Worm (Caenorhabditis elegans): ENCODE measurements around the gene T05C3.2.
"Not testable (repeated sequence)": the region's sequence is repeated elsewhere in the genome, so short reads cannot be mapped to it uniquely, and the experiment has no call there.

T05C3.2 gene

DNA sequence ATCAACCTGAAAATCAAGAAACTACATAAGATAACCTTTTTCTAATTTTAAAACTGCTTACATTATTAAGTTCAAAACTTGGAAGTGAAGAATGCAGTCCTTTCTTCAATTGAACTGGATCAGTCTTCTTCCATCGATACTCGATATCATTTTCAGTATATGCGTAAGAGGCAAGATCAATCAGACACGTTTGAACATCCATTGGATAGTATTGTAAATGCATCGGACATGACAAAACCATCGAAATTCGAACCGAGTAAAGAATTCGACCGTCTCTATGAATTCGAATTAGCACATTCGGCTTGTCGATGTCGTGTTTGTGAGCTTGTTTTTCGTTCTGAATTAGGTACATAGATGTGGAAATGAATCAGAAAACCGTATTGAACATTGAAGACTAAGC lies 42.8 kb upstream of the T05C3.2 start:
- TF ChIP-seq mdl-1 (tag; optimal IDR thresholded peaks at IDR 0.05): no peak
- TF ChIP-seq aly-2 (tag; optimal IDR thresholded peaks at IDR 0.05): no peak
- no peak for TF ChIP-seq elt-1 (tag; optimal IDR thresholded peaks at IDR 0.05)
- TF ChIP-seq fos-1 (tag; optimal IDR thresholded peaks at IDR 0.05): no peak
- TF ChIP-seq ztf-4 (tag; optimal IDR thresholded peaks at IDR 0.05): no peak

DNA sequence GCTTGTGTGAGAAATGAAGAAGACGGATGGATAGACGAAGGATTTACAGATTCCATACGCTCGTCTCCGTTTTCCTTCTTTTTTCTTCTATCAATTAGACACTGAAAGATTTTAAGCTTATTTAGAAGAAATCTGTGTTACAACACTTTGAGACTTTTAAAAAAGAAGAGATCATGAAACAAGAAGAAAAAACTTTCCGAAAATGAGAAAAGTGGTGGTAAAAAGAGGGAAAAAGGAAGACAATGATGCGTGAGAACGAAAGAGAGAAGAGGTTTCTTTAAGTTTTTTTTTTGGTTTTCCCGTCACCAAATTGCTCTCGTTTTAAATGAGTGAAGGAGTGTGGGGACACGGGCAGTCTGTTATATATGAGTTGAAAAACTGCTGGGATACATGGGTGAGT lies 39.9 kb upstream of the T05C3.2 start, which contains the start of gene glc-3:
glc-3 (minus strand) TSS at position 101 of the 400 bp plus-strand sequence.
- TF ChIP-seq nhr-43 (tag; optimal IDR thresholded peaks at IDR 0.05; ENCODE audit: poor library complexity, severe bottlenecking): no peak
- TF ChIP-seq nfya-1 (tag; optimal IDR thresholded peaks at IDR 0.05; ENCODE audit: insufficient read depth): no peak
- TF ChIP-seq nhr-23 (tag; optimal IDR thresholded peaks at IDR 0.05): no peak
- TF ChIP-seq nhr-76 (tag; optimal IDR thresholded peaks at IDR 0.05): no peak
- no peak for TF ChIP-seq pqm-1 (tag; optimal IDR thresholded peaks at IDR 0.05)
- TF ChIP-seq hmg-11 (tag; optimal IDR thresholded peaks at IDR 0.05): no peak
- TF ChIP-seq jun-1 (tag; optimal IDR thresholded peaks at IDR 0.05): no peak
- TF ChIP-seq nhr-77 (tag; optimal IDR thresholded peaks at IDR 0.05): no peak

DNA sequence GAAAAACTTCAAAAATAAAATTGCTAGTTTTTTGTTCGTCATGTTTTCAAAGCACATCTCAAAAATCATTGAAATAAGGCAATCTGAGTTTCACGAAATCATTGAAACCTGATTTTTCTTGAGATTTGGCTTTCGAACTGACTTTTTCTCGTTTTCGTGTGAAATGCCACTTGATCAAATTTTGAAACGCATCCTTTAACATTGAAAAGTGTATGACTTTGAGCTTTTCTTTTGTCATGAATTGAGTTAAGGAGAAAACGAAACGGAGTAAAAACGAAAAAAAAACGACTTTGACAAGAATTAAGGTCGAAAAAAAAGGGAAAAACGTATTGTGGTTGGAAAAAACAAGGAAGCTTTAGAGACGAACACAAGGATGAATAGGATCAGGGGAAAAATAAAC lies 38.6 kb upstream of the T05C3.2 start:
- peak; percentile 45 for TF ChIP-seq fkh-10 (GFP tag; optimal IDR thresholded peaks at IDR 0.05)
- TF ChIP-seq unc-62 (GFP tag; optimal IDR thresholded peaks at IDR 0.05): no peak

DNA sequence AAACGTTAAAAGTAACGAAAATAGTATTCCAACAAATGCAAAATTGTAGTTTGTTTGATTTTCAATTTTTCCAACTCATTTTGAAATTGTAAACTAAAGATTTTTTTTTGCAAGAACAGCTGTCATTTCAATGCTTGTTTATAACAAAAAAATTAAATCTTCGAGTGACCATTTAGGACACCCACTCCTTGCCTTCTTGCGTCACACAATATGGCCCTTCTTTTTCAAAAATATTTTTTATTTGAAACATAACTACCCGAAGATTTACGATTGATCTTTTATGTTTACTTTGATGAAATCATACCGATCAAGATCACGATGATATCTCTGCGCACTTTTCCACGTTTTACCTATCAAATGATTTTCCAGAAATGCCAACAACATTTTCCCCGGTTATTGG lies 33.7 kb upstream of the T05C3.2 start, which contains the start of gene ZC317.2:
ZC317.2 (plus strand) TSS at position 301 of the 400 bp plus-strand sequence.
- TF ChIP-seq fkh-10 (GFP tag; optimal IDR thresholded peaks at IDR 0.05) (no peak), nfya-1 (tag; optimal IDR thresholded peaks at IDR 0.05; ENCODE audit: insufficient read depth) (no peak), nhr-11 (tag; optimal IDR thresholded peaks at IDR 0.05) (no peak), snpc-4 (tag; optimal IDR thresholded peaks at IDR 0.05) (no peak)

DNA sequence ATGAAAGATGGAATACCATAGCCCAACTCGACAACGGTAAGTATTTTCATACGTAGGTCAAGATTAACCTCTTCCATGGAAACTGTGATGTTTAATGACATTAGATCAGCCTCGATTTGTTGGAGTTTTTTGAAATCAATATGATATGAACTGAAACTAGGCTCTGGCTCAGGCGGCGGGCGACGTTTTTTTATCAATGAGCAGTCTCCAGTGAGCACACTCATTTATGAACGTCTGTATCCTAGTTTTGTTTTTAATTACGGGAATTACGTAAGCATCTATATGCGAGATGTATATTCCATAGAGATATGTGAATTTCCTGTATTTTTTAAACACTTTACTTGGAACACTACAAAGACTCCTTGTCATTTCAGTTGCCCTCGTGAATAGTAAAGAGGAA lies 30.7 kb upstream of the T05C3.2 start, which contains the start of gene srg-67:
srg-67 (minus strand) TSS at position 101 of the 400 bp plus-strand sequence.
- TF ChIP-seq pha-4 (tag; optimal IDR thresholded peaks at IDR 0.05) (no peak), ZK546.5 (tag; optimal IDR thresholded peaks at IDR 0.05) (no peak), nhr-28 (tag; optimal IDR thresholded peaks at IDR 0.05) (no peak), elt-1 (tag; optimal IDR thresholded peaks at IDR 0.05) (no peak), lin-15B (tag; optimal IDR thresholded peaks at IDR 0.05) (no peak), nhr-23 (tag; optimal IDR thresholded peaks at IDR 0.05) (no peak), aly-2 (tag; optimal IDR thresholded peaks at IDR 0.05) (no peak), eor-1 (tag; optimal IDR thresholded peaks at IDR 0.05) (no peak), daf-12 (tag; optimal IDR thresholded peaks at IDR 0.05) (no peak), nhr-25 (tag; optimal IDR thresholded peaks at IDR 0.05) (no peak)

DNA sequence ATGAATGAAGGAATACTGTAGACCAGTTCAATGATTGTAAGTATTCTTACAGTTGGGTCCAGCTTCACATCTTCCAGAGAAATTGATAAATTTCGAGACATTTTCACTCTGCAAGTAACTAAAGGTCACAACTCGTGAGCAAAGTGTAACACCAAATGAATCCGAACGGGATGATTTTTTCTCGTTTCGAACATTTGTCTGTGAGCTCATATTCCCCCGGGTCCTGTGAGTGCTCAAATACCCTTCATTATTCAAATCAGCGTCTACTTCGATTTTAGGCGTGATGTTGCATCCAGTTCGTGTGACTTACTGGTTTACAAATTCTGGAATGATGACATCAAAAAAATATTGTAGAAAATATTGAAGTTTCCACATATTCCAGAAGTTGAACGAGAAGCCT lies 28.2 kb upstream of the T05C3.2 start, which contains the start of gene srg-68:
srg-68 (minus strand) TSS at position 101 of the 400 bp plus-strand sequence.
- TF ChIP-seq zag-1 (tag; optimal IDR thresholded peaks at IDR 0.05) (no peak), mdl-1 (tag; optimal IDR thresholded peaks at IDR 0.05) (no peak), lin-39 (tag; optimal IDR thresholded peaks at IDR 0.05) (no peak), nhr-76 (tag; optimal IDR thresholded peaks at IDR 0.05) (no peak), fos-1 (tag; optimal IDR thresholded peaks at IDR 0.05) (no peak), pqm-1 (tag; optimal IDR thresholded peaks at IDR 0.05) (no peak), nhr-12 (tag; optimal IDR thresholded peaks at IDR 0.05) (no peak), ceh-82 (tag; optimal IDR thresholded peaks at IDR 0.05) (no peak), nhr-28 (tag; optimal IDR thresholded peaks at IDR 0.05) (no peak), nhr-43 (tag; optimal IDR thresholded peaks at IDR 0.05; ENCODE audit: poor library complexity, severe bottlenecking) (no peak), nhr-237 (tag; optimal IDR thresholded peaks at IDR 0.05) (no peak), ceh-9 (tag; optimal IDR thresholded peaks at IDR 0.05) (no peak)

ce11 chrV:5468489-5468888 lies 25.1 kb upstream of the T05C3.2 start, which contains the start of gene ZC317.6:
Gene ZC317.6 (minus strand): TSS chrV:5468589.
- not testable (repeated sequence) for TF ChIP-seq nhr-43 (tag; optimal IDR thresholded peaks at IDR 0.05; ENCODE audit: poor library complexity, severe bottlenecking); unc-62 (GFP tag; optimal IDR thresholded peaks at IDR 0.05); lin-15B (tag; optimal IDR thresholded peaks at IDR 0.05)

Measured in whole organism, L3 larva.